Fruit fly (Drosophila melanogaster): ENCODE measurements around the gene Pfas.

The Pfas gene

dm6 chr2L:6088371-6089365, 42.8 kb upstream of the Pfas start:
- TF ChIP-seq rn (GFP tag; IDR thresholded peaks at IDR 0.05): no peak
- TF ChIP-seq Snoo (tag; optimal IDR thresholded peaks at IDR 0.05): peak; percentile 70
- no peak for TF ChIP-seq CG8301 (tag; optimal IDR thresholded peaks at IDR 0.05)
- peak; percentile 83 for TF ChIP-seq CG13204 (GFP tag; optimal IDR thresholded peaks at IDR 0.05)
- TF ChIP-seq Pif1B (GFP tag; optimal IDR thresholded peaks at IDR 0.05): no peak
- TF ChIP-seq CG14655 (GFP tag; optimal IDR thresholded peaks at IDR 0.05): no peak
- peak; percentile 45 for TF ChIP-seq gl (tag; optimal IDR thresholded peaks at IDR 0.05)
- no peak; the same call in 1 of the 2 replicates for TF ChIP-seq CG12605 (GFP tag; IDR thresholded peaks at IDR 0.05)
- no peak for TF ChIP-seq D1 (tag; optimal IDR thresholded peaks at IDR 0.05)
- TF ChIP-seq CG8159 (tag; optimal IDR thresholded peaks at IDR 0.05): no peak
- peak; percentile 55 for TF ChIP-seq Ets98B (GFP tag; IDR thresholded peaks at IDR 0.05)
- TF ChIP-seq CG17806 (tag; optimal IDR thresholded peaks at IDR 0.05): no peak
- peak; percentile 73 for TF ChIP-seq fd96Ca (GFP tag; IDR thresholded peaks at IDR 0.05)
- TF ChIP-seq EcR (GFP tag; optimal IDR thresholded peaks at IDR 0.05): peak; percentile 99
- TF ChIP-seq CG32121 (GFP tag; IDR thresholded peaks at IDR 0.05): peak; percentile 40; the same call in 1 of the 2 replicates
- no peak for TF ChIP-seq CG15710 (tag; optimal IDR thresholded peaks at IDR 0.05)
- TF ChIP-seq CG4496 (GFP tag; IDR thresholded peaks at IDR 0.05): peak; percentile 93
- TF ChIP-seq CG34367 (tag; optimal IDR thresholded peaks at IDR 0.05): peak; percentile 2
- no peak for TF ChIP-seq Pif1A (GFP tag; optimal IDR thresholded peaks at IDR 0.05)
- peak; percentile 2 for TF ChIP-seq CG9948 (tag; optimal IDR thresholded peaks at IDR 0.05)
- TF ChIP-seq CG10348 (GFP tag; IDR thresholded peaks at IDR 0.05): no peak

- TF ChIP-seq CG14655 (GFP tag; optimal IDR thresholded peaks at IDR 0.05) (no peak), CG8159 (tag; optimal IDR thresholded peaks at IDR 0.05) (no peak), D1 (tag; optimal IDR thresholded peaks at IDR 0.05) (no peak), CG10348 (GFP tag; IDR thresholded peaks at IDR 0.05) (no peak), CG13204 (GFP tag; optimal IDR thresholded peaks at IDR 0.05) (no peak), rn (GFP tag; IDR thresholded peaks at IDR 0.05) (no peak), CG12605 (GFP tag; IDR thresholded peaks at IDR 0.05) (no peak), Ets98B (GFP tag; IDR thresholded peaks at IDR 0.05) (no peak), Pif1A (GFP tag; optimal IDR thresholded peaks at IDR 0.05) (no peak), gl (tag; optimal IDR thresholded peaks at IDR 0.05) (no peak), CG4496 (GFP tag; IDR thresholded peaks at IDR 0.05) (no peak), CG34367 (tag; optimal IDR thresholded peaks at IDR 0.05) (no peak)
Measured at dm6 chr2L:6087685-6088084, 41.8 kb upstream of the Pfas start.

- TF ChIP-seq CG13204 (GFP tag; optimal IDR thresholded peaks at IDR 0.05) (no peak), CG34367 (tag; optimal IDR thresholded peaks at IDR 0.05) (no peak), CG8159 (tag; optimal IDR thresholded peaks at IDR 0.05) (no peak), CG14655 (GFP tag; optimal IDR thresholded peaks at IDR 0.05) (no peak), CG17806 (tag; optimal IDR thresholded peaks at IDR 0.05) (no peak), Ets98B (GFP tag; IDR thresholded peaks at IDR 0.05) (no peak), CG15710 (tag; optimal IDR thresholded peaks at IDR 0.05) (no peak), CG4496 (GFP tag; IDR thresholded peaks at IDR 0.05) (no peak), CG10348 (GFP tag; IDR thresholded peaks at IDR 0.05) (no peak), rn (GFP tag; IDR thresholded peaks at IDR 0.05) (no peak), D1 (tag; optimal IDR thresholded peaks at IDR 0.05) (no peak), Snoo (tag; optimal IDR thresholded peaks at IDR 0.05) (no peak), EcR (GFP tag; optimal IDR thresholded peaks at IDR 0.05) (no peak)
Measured at dm6 chr2L:6086771-6087170, 40.9 kb upstream of the Pfas start.

dm6 chr2L:6085733-6086317, 40.0 kb upstream of the Pfas start:
- TF ChIP-seq CG8301 (tag; optimal IDR thresholded peaks at IDR 0.05) (no peak), rn (GFP tag; IDR thresholded peaks at IDR 0.05) (no peak), CG9948 (tag; optimal IDR thresholded peaks at IDR 0.05) (no peak), CG13204 (GFP tag; optimal IDR thresholded peaks at IDR 0.05) (no peak), Snoo (tag; optimal IDR thresholded peaks at IDR 0.05) (no peak), CG15710 (tag; optimal IDR thresholded peaks at IDR 0.05) (no peak), Pif1B (GFP tag; optimal IDR thresholded peaks at IDR 0.05) (no peak)

dm6 chr2L:6084694-6085093, 38.8 kb upstream of the Pfas start:
- TF ChIP-seq Pif1B (GFP tag; optimal IDR thresholded peaks at IDR 0.05) (no peak), Snoo (tag; optimal IDR thresholded peaks at IDR 0.05) (no peak), CG15710 (tag; optimal IDR thresholded peaks at IDR 0.05) (no peak), rn (GFP tag; IDR thresholded peaks at IDR 0.05) (no peak), CG12605 (GFP tag; IDR thresholded peaks at IDR 0.05) (no peak), CG8301 (tag; optimal IDR thresholded peaks at IDR 0.05) (no peak), CG32121 (GFP tag; IDR thresholded peaks at IDR 0.05) (no peak)

All from whole organism, pupa.